Worm (Caenorhabditis elegans) whole organism, L1 larva: Measurements from ENCODE around the gene F46B6.12.
A peak's percentile ranks its signal among the peaks of the same experiment; 100 is the strongest.

Source experiments
- C04F5.9 ChIP-seq: sonication (generic microtip); optimal IDR thresholded peaks from 2 replicates; lab custom pipeline; 2016; ENCODE audit warnings: missing genetic modification characterization, missing compliant biosample characterization
- C34B4.2 ChIP-seq: sonication (generic microtip); optimal IDR thresholded peaks from 2 replicates; lab custom pipeline; 2017; ENCODE audit warnings: mild to moderate bottlenecking, missing genetic modification characterization, missing compliant biosample characterization
- Y116A8C.19 ChIP-seq: sonication (generic microtip); optimal IDR thresholded peaks from 2 replicates; lab custom pipeline; 2016; ENCODE audit warnings: missing compliant biosample characterization, missing genetic modification characterization, borderline replicate concordance
- aha-1 ChIP-seq: fragments of 150-350 bp; optimal IDR thresholded peaks from 2 replicates; lab custom pipeline; 2014; ENCODE audit warnings: missing biosample characterization, missing genetic modification characterization
- alr-1 ChIP-seq: fragments of 200-800 bp; sonication (Bioruptor generic); optimal IDR thresholded peaks from 2 replicates; lab custom pipeline; 2018; ENCODE audit warnings: borderline replicate concordance, mild to moderate bottlenecking, missing genetic modification characterization, missing compliant biosample characterization
- ama-1 ChIP-seq: fragments of 150-350 bp; optimal IDR thresholded peaks from 2 replicates; lab custom pipeline; 2014
- ceh-82 ChIP-seq, 3 experiments: fragments of 150-350 bp in 1 of 3; sonication (generic microtip) in 2 of 3; optimal IDR thresholded peaks; 2 replicates each; lab custom pipeline; 2014 to 2017; ENCODE audit warnings: missing biosample characterization in 3 of 3, missing genetic modification characterization in 3 of 3
- dpl-1 ChIP-seq, 3 experiments: fragments of 150-350 bp in 2 of 3; sonication (generic microtip) in 1 of 3; optimal IDR thresholded peaks; 2 replicates each; lab custom pipeline; 2014 to 2017; ENCODE audit warnings: missing biosample characterization in 3 of 3, missing genetic modification characterization in 3 of 3, missing genetic modification reagents in 3 of 3
- efl-1 ChIP-seq, 4 experiments: fragments of 150-350 bp; optimal IDR thresholded peaks in 3 of 4; peaks in 1 of 4; 1 replicate in 1 of 4; 2 replicates in 3 of 4; lab custom pipeline; 2014; ENCODE audit warnings: missing biosample characterization in 2 of 4, missing genetic modification characterization in 2 of 4, missing genetic modification reagents in 2 of 4
- egl-27 ChIP-seq, 2 experiments: fragments of 150-350 bp in 1 of 2; sonication (generic microtip); optimal IDR thresholded peaks; 3 replicates each; lab custom pipeline; 2017 to 2018; ENCODE audit warnings: missing biosample characterization in 2 of 2, missing genetic modification characterization in 2 of 2, missing genetic modification reagents in 2 of 2
- elt-3 ChIP-seq, 6 experiments: fragments of 150-350 bp in 1 of 6; sonication (generic microtip); optimal IDR thresholded peaks; 2 replicates each; lab custom pipeline; 2017 to 2018; ENCODE audit warnings: missing biosample characterization in 6 of 6, missing genetic modification characterization in 6 of 6, inconsistent platforms in 1 of 6
- ets-5 ChIP-seq: fragments of 200-800 bp; sonication (Bioruptor generic); IDR thresholded peaks from 2 replicates; pipeline ENCODE4 v1.3.6; 2022; ENCODE audit warnings: missing genetic modification characterization, missing compliant biosample characterization
- hlh-17 ChIP-seq: fragments of 200-800 bp; sonication (Bioruptor generic); optimal IDR thresholded peaks from 2 replicates; lab custom pipeline; 2018; ENCODE audit warnings: missing genetic modification characterization, mild to moderate bottlenecking, missing compliant biosample characterization, moderate library complexity, borderline replicate concordance
- hlh-4 ChIP-seq: sonication (generic microtip); optimal IDR thresholded peaks from 2 replicates; lab custom pipeline; 2016; ENCODE audit warnings: mild to moderate bottlenecking, missing genetic modification characterization, missing compliant biosample characterization
- lin-14 ChIP-seq: fragments of 200-800 bp; sonication (Bioruptor generic); optimal IDR thresholded peaks from 2 replicates; lab custom pipeline; 2018; ENCODE audit warnings: mild to moderate bottlenecking, missing genetic modification characterization, moderate library complexity, missing compliant biosample characterization
- lin-39 ChIP-seq: fragments of 150-350 bp; optimal IDR thresholded peaks from 2 replicates; lab custom pipeline; 2014; ENCODE audit warnings: missing biosample characterization, missing genetic modification reagents, missing genetic modification characterization
- lir-3 ChIP-seq: sonication (generic microtip); optimal IDR thresholded peaks from 2 replicates; lab custom pipeline; 2016; ENCODE audit warnings: mild to moderate bottlenecking, missing genetic modification characterization, moderate library complexity, missing compliant biosample characterization; ENCODE audit not compliant: poor library complexity
- lsy-2 ChIP-seq, 2 experiments: fragments of 150-350 bp; optimal IDR thresholded peaks; 2 replicates each; lab custom pipeline; 2014; ENCODE audit warnings: missing biosample characterization in 2 of 2, missing genetic modification characterization in 2 of 2
- mef-2 ChIP-seq: fragments of 150-350 bp; optimal IDR thresholded peaks from 2 replicates; lab custom pipeline; 2014; ENCODE audit warnings: missing biosample characterization, missing genetic modification characterization
- mep-1 ChIP-seq: fragments of 150-350 bp; optimal IDR thresholded peaks from 2 replicates; lab custom pipeline; 2014; ENCODE audit warnings: missing biosample characterization, missing genetic modification characterization
- nhr-19 ChIP-seq: fragments of 200-800 bp; sonication (Bioruptor generic); conservative IDR thresholded peaks from 2 replicates; pipeline ENCODE4 v1.3.6; 2022; ENCODE audit warnings: missing genetic modification characterization, missing compliant biosample characterization
- nhr-237 ChIP-seq: fragments of 150-350 bp; optimal IDR thresholded peaks from 2 replicates; lab custom pipeline; 2014; ENCODE audit warnings: missing biosample characterization, missing genetic modification characterization
- nhr-47 ChIP-seq: sonication (generic microtip); optimal IDR thresholded peaks from 2 replicates; lab custom pipeline; 2016; ENCODE audit warnings: mild to moderate bottlenecking, missing genetic modification characterization, moderate library complexity, missing compliant biosample characterization
- nhr-77 ChIP-seq: fragments of 150-350 bp; optimal IDR thresholded peaks from 2 replicates; lab custom pipeline; 2014; ENCODE audit warnings: missing biosample characterization, missing genetic modification characterization
- nhr-90 ChIP-seq: sonication (generic microtip); optimal IDR thresholded peaks from 2 replicates; lab custom pipeline; 2016; ENCODE audit warnings: mild to moderate bottlenecking, missing genetic modification characterization, missing compliant biosample characterization; ENCODE audit not compliant: poor library complexity
- pag-3 ChIP-seq: sonication (generic microtip); optimal IDR thresholded peaks from 2 replicates; lab custom pipeline; 2017; ENCODE audit warnings: missing genetic modification characterization, mild to moderate bottlenecking, missing compliant biosample characterization, antibody characterized with exemption, borderline replicate concordance; ENCODE audit not compliant: insufficient read depth
- pax-3 ChIP-seq: fragments of 200-800 bp; sonication (Bioruptor generic); optimal IDR thresholded peaks from 2 replicates; lab custom pipeline; 2018; ENCODE audit warnings: mild to moderate bottlenecking, missing genetic modification characterization, moderate library complexity, missing compliant biosample characterization
- sup-37 ChIP-seq: fragments of 200-800 bp; sonication (Bioruptor generic); optimal IDR thresholded peaks from 2 replicates; lab custom pipeline; 2018; ENCODE audit warnings: mild to moderate bottlenecking, missing genetic modification characterization, missing compliant biosample characterization
- swsn-7 ChIP-seq: sonication (generic microtip); optimal IDR thresholded peaks from 2 replicates; lab custom pipeline; 2016; ENCODE audit warnings: missing genetic modification characterization, missing compliant biosample characterization
- tbx-2 ChIP-seq: sonication (generic microtip); optimal IDR thresholded peaks from 2 replicates; lab custom pipeline; 2016; ENCODE audit warnings: missing genetic modification characterization, missing compliant biosample characterization
- unc-130 ChIP-seq: fragments of 150-350 bp; optimal IDR thresholded peaks from 2 replicates; lab custom pipeline; 2017; ENCODE audit warnings: missing biosample characterization, missing genetic modification characterization, inconsistent platforms
- unc-30 ChIP-seq: sonication (generic microtip); optimal IDR thresholded peaks from 2 replicates; lab custom pipeline; 2017; ENCODE audit warnings: missing biosample characterization, missing genetic modification characterization
- unc-62 ChIP-seq: fragments of 150-350 bp; optimal IDR thresholded peaks from 2 replicates; lab custom pipeline; 2014; ENCODE audit warnings: missing biosample characterization, missing genetic modification reagents, missing genetic modification characterization
- unc-86 ChIP-seq: sonication (generic microtip); optimal IDR thresholded peaks from 2 replicates; lab custom pipeline; 2016; ENCODE audit warnings: missing genetic modification characterization, missing compliant biosample characterization
- xbp-1 ChIP-seq: sonication (generic microtip); optimal IDR thresholded peaks from 2 replicates; lab custom pipeline; 2016; ENCODE audit warnings: missing genetic modification characterization, missing compliant biosample characterization
- zag-1 ChIP-seq: fragments of 150-350 bp; optimal IDR thresholded peaks from 2 replicates; lab custom pipeline; 2014; ENCODE audit warnings: missing biosample characterization, missing genetic modification characterization
- ztf-4 ChIP-seq: fragments of 150-350 bp; optimal IDR thresholded peaks from 2 replicates; lab custom pipeline; 2014; ENCODE audit warnings: missing biosample characterization, missing genetic modification characterization

F46B6.12 gene

DNA sequence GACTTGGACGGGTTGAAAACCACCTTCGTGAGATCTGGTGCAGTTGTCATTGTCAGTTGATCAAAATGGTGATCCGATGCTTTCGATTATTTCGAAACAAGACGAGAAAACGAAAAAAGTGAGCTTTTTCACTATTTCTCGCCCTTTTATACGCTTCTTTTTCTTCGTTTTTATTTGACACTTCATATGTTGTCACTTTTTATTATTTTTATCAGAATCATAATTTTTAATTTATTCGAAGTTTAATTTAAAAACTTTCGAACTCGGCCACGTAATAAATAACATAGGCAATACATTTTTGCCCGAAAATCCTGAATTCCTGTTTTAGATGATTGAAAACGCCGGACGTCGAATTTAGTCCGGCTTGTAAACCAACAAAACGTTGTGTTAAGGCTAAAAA, 21.2 kb downstream of the F46B6.12 start, which contains the start of gene F58E6.5:
Gene F58E6.5, minus strand, starts transcription at position 101 of the 400 bp plus-strand sequence.
- TF ChIP-seq ama-1 (lab: Kevin White, UChicago) (no peak), sup-37 (GFP tag; lab: Kevin White, UChicago) (no peak), lsy-2 (tag; optimal IDR thresholded peaks at IDR 0.05; lab: Kevin White, UChicago) (no peak), mef-2 (no peak), hlh-4 (no peak), tbx-2 (tag; lab: Kevin White, UChicago) (no peak), unc-130 (no peak), unc-62 (GFP tag; lab: Kevin White, UChicago) (no peak), aha-1 (tag; lab: Kevin White, UChicago) (no peak), mep-1 (no peak), ceh-82 (tag; optimal IDR thresholded peaks at IDR 0.05; lab: Kevin White, UChicago) (no peak), nhr-77 (no peak), C34B4.2 (tag; lab: Kevin White, UChicago) (no peak), egl-27 (tag; optimal IDR thresholded peaks at IDR 0.05; lab: Kevin White, UChicago) (no peak), pax-3 (tag; lab: Kevin White, UChicago) (no peak)

DNA sequence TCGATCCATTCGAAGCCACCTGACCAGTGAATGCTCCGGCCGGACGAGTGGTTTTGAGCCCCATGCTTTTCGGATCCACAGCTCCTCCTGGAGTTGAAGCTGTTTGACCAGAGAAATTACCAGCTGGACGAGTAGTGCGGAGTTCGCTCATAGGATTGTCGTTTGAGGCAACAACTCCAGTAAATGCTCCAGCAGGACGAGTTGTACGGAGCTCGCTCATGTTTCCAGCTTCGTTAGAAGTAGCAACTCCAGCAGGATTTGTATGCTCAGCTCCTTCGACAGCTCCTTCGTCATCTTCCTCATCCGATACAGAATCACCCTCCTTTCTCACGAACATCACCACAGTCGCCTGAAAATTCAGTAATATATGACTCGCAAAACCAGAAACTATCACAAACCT, 22.1 kb downstream of the F46B6.12 start:
- TF ChIP-seq efl-1 (optimal IDR thresholded peaks at IDR 0.05; lab: Kevin White, UChicago) (no peak), efl-1 (GFP tag; optimal IDR thresholded peaks at IDR 0.05 in 1 of 2; lab: Kevin White, UChicago) (peak in 1 of 2 experiments; percentile 84), lin-14 (no peak), swsn-7 (tag; lab: Kevin White, UChicago) (no peak)

DNA sequence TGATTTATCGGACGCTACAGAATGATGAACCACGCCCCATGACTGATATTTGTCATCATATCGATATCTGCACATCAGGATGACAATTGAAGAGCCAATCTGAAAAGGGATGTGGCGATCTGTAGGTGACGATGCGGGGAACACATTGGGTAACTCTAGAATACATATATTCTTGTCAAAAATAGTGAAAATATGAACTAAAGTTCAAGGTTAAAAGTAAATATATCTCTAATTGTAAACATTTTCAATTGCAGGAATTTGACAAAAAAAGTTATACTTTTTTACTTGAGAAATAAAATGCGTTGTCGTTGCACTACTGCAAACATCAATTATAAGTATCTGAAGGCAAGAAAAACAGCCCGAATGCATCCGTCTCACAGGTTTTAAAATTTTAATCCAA, 22.7 kb downstream of the F46B6.12 start, which contains the start of gene F58E6.6:
Gene F58E6.6, minus strand, starts transcription at position 101 of the 400 bp plus-strand sequence.
- no peak for TF ChIP-seq nhr-237
- no peak for TF ChIP-seq lin-39
- TF ChIP-seq ets-5 (GFP tag; lab: Robert Waterston, UW) = no peak
- TF ChIP-seq hlh-17 (GFP tag; lab: Kevin White, UChicago) = no peak
- no peak for TF ChIP-seq pag-3
- no peak for TF ChIP-seq lir-3
- no peak for TF ChIP-seq nhr-19 (GFP tag; lab: Robert Waterston, UW)
- no peak for TF ChIP-seq ztf-4 (tag; lab: Kevin White, UChicago)
- TF ChIP-seq unc-62 (GFP tag; lab: Kevin White, UChicago) = no peak
- TF ChIP-seq hlh-4 = no peak
- no peak for TF ChIP-seq unc-30 (tag; lab: Kevin White, UChicago)

DNA sequence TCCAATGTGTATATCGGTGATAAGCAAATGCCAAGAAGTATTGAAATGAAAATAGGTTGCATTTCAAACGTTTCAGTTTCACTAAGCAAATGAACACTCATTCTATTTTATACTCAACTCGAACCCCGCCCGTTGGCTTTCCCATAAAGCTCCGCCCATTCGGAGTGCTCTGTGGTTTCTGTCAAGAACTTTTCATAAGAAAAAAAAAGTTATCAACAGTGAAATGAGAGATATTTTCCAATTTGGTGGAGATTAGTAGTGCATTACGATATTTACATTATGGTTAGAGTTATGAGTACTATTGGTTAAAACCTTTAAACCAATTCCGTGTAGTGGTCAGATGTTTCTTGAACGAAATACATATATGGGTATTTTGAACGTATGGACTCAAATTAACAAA, 25.3 kb downstream of the F46B6.12 start, which contains the start of gene F58E6.4:
Gene F58E6.4, minus strand, starts transcription at position 101 of the 400 bp plus-strand sequence.
- TF ChIP-seq dpl-1 (GFP tag; optimal IDR thresholded peaks at IDR 0.05; lab: Kevin White, UChicago) = no peak
- TF ChIP-seq nhr-90 = no peak
- no peak for TF ChIP-seq hlh-17 (GFP tag; lab: Kevin White, UChicago)
- TF ChIP-seq nhr-47 = no peak
- no peak for TF ChIP-seq Y116A8C.19 (tag; lab: Kevin White, UChicago)
- no peak for TF ChIP-seq alr-1 (tag; lab: Kevin White, UChicago)
- TF ChIP-seq zag-1 (tag; lab: Kevin White, UChicago) = no peak
- no peak for TF ChIP-seq lin-14
- no peak for TF ChIP-seq C04F5.9 (tag; lab: Kevin White, UChicago)
- no peak for TF ChIP-seq ceh-82 (tag; optimal IDR thresholded peaks at IDR 0.05; lab: Kevin White, UChicago)
- no peak for TF ChIP-seq elt-3 (tag; optimal IDR thresholded peaks at IDR 0.05; lab: Kevin White, UChicago)
- TF ChIP-seq xbp-1 (tag; lab: Kevin White, UChicago) = no peak
- TF ChIP-seq tbx-2 (tag; lab: Kevin White, UChicago) = no peak
- TF ChIP-seq unc-86 (tag; lab: Kevin White, UChicago) = no peak
- TF ChIP-seq nhr-19 (GFP tag; lab: Robert Waterston, UW) = no peak
- TF ChIP-seq unc-62 (GFP tag; lab: Kevin White, UChicago) = no peak
- no peak for TF ChIP-seq aha-1 (tag; lab: Kevin White, UChicago)
